Worm (Caenorhabditis elegans) whole organism, dauer: Measurements from ENCODE around the gene lon-8.

Source experiments
- unc-62 ChIP-seq: sonication (generic microtip); optimal IDR thresholded peaks from 2 replicates; lab custom pipeline; 2017; ENCODE audit warnings: missing biosample characterization, missing genetic modification reagents, missing genetic modification characterization

lon-8 gene

DNA sequence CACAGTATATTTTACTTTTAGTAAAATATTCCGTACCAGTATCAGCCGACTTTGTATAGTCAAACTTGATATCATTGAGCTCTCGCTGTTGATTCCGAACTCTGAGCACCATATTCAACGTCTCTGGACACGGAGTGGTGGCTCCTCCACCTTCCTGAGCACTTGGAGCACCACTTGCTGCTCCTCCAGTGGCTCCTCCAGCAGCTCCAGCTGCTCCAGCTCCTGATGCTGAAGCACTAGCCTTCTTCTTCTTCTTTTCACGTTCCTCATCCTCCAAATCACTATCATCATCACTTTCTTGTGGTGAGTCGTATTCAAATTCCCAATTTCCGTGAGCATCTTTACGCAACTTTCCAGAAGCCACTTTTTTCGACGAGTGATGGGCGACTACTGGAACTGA lies 45.1 kb downstream of the lon-8 start:
- no peak for TF ChIP-seq unc-62 (GFP tag; lab: Kevin White, UChicago)

DNA sequence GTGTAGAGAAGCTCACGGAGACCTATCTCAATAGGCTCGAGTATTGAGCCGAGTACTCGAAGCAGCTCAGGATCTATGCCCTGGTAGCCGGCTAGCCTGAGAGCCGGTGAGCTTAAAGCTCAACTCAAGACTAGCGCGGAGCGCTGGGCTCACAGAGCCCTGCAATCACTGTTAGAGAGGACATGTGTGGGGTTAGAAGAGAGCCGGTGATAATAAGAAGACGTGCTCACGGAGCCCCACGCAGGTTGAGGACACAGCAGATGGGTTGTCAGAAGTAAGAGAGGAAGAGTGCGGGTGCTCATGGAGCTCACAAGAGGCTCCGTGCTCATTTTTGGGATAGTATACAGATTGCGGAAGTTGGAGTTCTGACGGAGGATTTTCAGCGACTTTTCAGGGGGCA lies 48.9 kb downstream of the lon-8 start:
- no peak for TF ChIP-seq unc-62 (GFP tag; lab: Kevin White, UChicago)

DNA sequence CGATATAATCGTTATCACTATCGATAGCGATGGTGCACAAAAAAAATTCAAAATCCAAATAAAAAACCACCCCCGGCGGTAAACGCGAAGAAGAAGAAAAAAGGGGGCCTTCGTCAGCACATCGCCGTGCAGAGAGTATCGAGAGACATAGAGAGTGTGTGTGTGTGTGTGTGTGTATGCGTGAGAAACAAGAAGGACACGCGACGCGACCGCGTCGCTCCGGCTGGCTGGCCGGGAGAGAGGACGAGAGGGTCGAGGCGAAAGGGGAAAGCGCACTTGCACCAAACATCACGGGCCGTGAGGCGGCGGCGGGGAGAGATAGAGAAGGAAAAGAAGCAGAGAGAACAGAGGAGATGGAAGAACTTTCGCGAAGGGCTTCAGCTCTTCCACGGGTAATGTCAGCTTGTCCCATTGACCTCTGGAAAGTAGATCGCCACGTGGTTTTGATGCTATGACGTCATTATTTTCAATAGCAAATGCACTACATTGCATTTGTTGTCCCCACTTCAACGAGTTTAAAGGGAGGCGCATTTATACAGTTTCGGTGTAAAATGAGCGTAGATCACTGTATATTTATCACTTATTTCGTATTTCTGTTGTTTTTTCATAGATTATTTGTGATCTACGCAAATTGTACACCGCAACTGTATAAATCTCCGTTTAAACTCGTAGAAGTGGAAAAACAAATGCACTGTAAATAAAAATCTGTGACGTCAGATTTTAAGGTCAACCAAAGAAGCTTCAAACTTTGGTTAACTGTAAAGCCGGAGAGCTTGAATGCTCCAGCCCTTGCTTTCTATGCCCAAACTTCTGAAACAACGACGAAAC lies 49.8 kb downstream of the lon-8 start, which contains the start of gene Y59A8B.24:
TSS of gene Y59A8B.24 (plus strand) at position 778 of the 828 bp plus-strand sequence.
- no peak for TF ChIP-seq unc-62 (GFP tag; lab: Kevin White, UChicago)

DNA sequence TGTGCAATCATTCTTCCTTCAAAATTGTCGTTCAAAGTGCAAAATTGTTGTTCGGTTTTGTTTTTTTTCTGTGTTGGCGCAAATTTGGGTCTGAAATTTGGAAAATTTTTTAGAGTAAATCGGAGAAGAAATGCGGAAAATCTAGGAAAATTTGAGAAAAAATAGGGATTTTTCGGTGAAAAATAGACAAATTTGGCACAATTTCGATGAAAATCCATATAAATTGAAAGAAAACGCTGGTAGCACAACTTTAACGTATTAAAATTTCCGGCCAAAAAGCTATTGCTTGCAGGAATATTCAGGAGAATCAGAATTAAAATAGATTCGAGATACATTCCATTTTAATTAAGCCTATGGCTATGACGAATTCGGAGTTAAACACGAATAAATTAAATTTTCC lies 52.1 kb downstream of the lon-8 start, which contains the start of gene dpy-21:
TSS of gene dpy-21 (minus strand) at position 101 of the 400 bp plus-strand sequence.
- TF ChIP-seq unc-62 (GFP tag; lab: Kevin White, UChicago) = no peak

DNA sequence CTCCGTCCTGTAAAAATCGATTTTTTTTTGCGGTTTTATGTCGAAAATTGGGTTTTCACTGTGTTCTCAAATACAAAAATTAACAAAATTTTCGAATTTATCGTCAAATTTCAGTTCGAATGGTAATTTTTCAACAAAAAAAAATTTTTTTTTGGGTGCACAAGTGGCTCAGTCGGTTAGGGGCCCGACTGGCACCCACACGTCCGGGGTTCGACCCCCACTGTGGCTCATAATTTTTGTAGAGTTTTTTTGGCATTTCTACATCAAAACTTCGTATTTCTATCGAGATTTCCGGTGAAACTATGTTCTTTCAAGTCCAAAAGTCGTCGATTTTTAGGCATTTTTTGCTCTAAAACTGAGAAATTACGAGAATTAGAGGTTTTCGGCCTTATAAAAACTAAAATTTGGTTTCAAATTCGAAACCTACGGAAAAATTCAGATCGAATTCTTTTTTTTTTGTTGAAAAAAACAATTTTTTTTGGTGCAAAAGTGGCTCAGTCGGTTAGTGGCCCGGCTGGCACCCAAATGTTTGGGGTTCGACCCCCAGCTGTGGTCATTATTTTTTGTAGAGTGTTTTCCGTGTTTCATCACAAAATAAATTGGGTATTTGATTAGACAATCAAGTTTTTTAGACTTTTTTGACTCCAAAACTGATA lies 53.0 kb downstream of the lon-8 start:
- TF ChIP-seq unc-62 (GFP tag; lab: Kevin White, UChicago) = no peak

DNA sequence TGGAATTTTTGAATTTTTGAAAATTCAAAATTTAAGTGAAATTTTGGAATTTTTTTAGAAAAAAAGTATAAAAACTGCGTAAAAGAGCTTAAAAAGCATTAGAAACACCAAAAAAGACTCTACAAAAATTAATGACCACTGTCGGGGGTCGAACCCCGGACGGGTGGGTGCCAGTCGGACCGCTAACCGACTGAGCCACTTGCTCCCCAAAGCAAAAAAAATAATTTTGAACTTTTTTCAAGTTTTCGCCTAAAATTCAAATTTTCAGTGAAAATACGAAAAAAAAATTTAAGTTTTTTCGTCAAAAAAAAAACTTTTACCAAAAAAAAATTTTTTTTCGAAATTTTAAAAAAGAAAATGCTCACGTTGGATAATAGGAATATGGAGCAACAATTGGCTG lies 53.9 kb downstream of the lon-8 start:
- TF ChIP-seq unc-62 (GFP tag; lab: Kevin White, UChicago) = no peak

DNA sequence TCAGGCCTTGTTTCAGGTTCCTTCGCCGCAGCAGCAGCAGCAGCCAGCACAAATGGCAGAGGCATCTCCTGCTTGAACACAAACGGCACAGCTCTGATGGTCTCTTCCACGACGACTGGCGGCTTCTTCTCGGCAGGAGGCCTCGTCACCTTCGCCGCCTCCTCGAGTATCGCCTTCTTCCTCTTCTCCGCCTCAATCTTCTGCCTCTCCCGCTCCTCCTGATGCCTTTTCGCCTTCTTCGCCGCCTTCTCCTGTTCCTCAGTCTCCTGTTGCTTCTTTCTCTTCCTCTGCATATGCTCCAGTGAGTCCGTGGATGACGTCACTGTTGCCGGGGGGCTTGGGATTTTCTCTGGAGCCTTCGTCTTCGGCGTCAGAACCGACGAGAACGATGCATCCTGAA lies 55.7 kb downstream of the lon-8 start:
- TF ChIP-seq unc-62 (GFP tag; lab: Kevin White, UChicago) = no peak
